Fruit fly (Drosophila melanogaster): ENCODE data around the gene CG17219.

CG17219 gene

DNA sequence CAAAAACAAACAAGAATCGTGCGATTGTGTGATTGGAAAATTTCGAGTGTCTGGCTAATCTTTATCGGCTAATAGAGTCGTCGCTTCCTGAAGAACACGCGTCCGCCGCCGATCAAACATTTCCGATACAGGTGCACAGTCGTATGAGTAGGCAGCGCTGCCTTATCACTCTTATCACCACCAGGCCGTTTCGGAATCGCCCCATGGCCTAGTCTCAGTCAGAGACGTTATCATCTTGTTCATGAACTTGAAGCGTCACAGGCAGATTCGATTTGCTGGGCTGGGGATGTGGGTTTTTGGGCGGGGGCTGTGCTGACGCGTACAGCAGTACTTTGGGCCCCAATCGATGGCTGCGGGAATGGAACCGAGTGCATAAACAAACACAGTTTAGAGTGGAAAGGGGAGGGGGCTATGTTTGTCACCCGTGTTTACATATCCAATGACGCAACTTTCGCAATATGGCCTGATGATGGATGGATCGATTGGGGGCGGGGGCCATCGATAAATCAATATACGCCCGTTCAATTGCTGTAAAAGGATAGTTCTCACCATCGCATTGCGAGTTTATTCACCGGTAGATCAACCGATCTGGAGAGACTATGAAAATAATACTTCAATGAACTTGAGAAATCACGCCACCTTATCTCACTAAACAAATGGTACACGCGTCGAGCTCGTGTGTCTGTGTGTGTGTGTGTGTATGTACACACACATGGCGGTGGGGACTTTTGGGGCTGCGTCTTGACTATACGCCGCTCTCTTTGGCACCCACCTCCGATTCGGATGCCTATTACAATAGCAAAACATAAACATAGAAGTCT is 29.1 kb downstream of the CG17219 start (continued):
- TF ChIP-seq Adf1 (GFP tag; IDR thresholded peaks at IDR 0.05) (peak; percentile 25; the same call in 1 of the 2 replicates), Side (GFP tag; optimal IDR thresholded peaks at IDR 0.05) (no peak), CG4328 (GFP tag; optimal IDR thresholded peaks at IDR 0.05) (peak; percentile 41), CG17912 (GFP tag; optimal IDR thresholded peaks at IDR 0.05) (no peak), fu2 (GFP tag; optimal IDR thresholded peaks at IDR 0.05) (no peak), disco-r (GFP tag; optimal IDR thresholded peaks at IDR 0.05) (no peak), Drgx (GFP tag; IDR thresholded peaks at IDR 0.05) (no peak), CG15073 (GFP tag; optimal IDR thresholded peaks at IDR 0.05) (no peak), CG13624 (GFP tag; optimal IDR thresholded peaks at IDR 0.05) (no peak), Sry-δ (GFP tag; optimal IDR thresholded peaks at IDR 0.05) (no peak), CG9727 (GFP tag; optimal IDR thresholded peaks at IDR 0.05) (no peak), cwo (GFP tag; optimal IDR thresholded peaks at IDR 0.05) (peak; percentile 90), CG6683 (GFP tag; optimal IDR thresholded peaks at IDR 0.05) (no peak), vnd (GFP tag; IDR thresholded peaks at IDR 0.05; ENCODE audit: partially characterized antibody) (0 out of 3 replicates have a peak, but pooled peaks have one; percentile 19), prd (optimal IDR thresholded peaks at IDR 0.05) (no peak), prd (GFP tag; IDR thresholded peaks at IDR 0.05) (no peak), Eip74EF (GFP tag; optimal IDR thresholded peaks at IDR 0.05) (peak in 1 of 2 experiments; percentile 50), CG7839 (tag; optimal IDR thresholded peaks at IDR 0.05) (no peak), CG8290 (GFP tag; optimal IDR thresholded peaks at IDR 0.05) (no peak), CG8290 (tag; optimal IDR thresholded peaks at IDR 0.05) (peak in 1 of 2 experiments; percentile 18), chif (GFP tag; optimal IDR thresholded peaks at IDR 0.05) (peak in 1 of 2 experiments; percentile 13), CG6175 (GFP tag; IDR thresholded peaks at IDR 0.05) (no peak), CTCF (GFP tag; optimal IDR thresholded peaks at IDR 0.05) (no peak), sens (GFP tag) (peak; percentile 69), cato (GFP tag; optimal IDR thresholded peaks at IDR 0.05; ENCODE audit: borderline replicate concordance) (no peak), br (optimal IDR thresholded peaks at IDR 0.05) (no peak), tio (GFP tag; optimal IDR thresholded peaks at IDR 0.05) (no peak), CG17186 (GFP tag; optimal IDR thresholded peaks at IDR 0.05) (no peak), jing (GFP tag; optimal IDR thresholded peaks at IDR 0.05) (no peak), psq (GFP tag; optimal IDR thresholded peaks at IDR 0.05) (no peak), grn (GFP tag; optimal IDR thresholded peaks at IDR 0.05) (peak; percentile 99), GATAe (GFP tag; conservative IDR thresholded peaks at IDR 0.05) (peak; percentile 71), CG15011 (GFP tag; optimal IDR thresholded peaks at IDR 0.05) (peak; percentile 13), lola (GFP tag; optimal IDR thresholded peaks at IDR 0.05) (no peak), CG5180 (GFP tag; optimal IDR thresholded peaks at IDR 0.05) (peak; percentile 15), Hey (tag; optimal IDR thresholded peaks at IDR 0.05) (peak; percentile 95), Dfd (GFP tag; optimal IDR thresholded peaks at IDR 0.05) (no peak), vvl (GFP tag; IDR thresholded peaks at IDR 0.05) (no peak), kay (GFP tag; optimal IDR thresholded peaks at IDR 0.05) (peak; percentile 41), ham (GFP tag; IDR thresholded peaks at IDR 0.05) (no peak), CG16779 (GFP tag; IDR thresholded peaks at IDR 0.05) (no peak), Optix (GFP tag; IDR thresholded peaks at IDR 0.05) (no peak), CG12769 (tag; optimal IDR thresholded peaks at IDR 0.05) (peak; percentile 32)

All from whole organism, embryonic.